Fruit fly (Drosophila melanogaster) ovary, adult (tissue): Measurements from ENCODE around the gene eIF4G2.

Experiments
- CG17801 ChIP-seq: fragments of 200-800 bp; optimal IDR thresholded peaks from 2 replicates; lab custom pipeline; 2019; ENCODE audit warnings: missing biosample characterization, mild to moderate bottlenecking, missing genetic modification characterization, moderate library complexity; ENCODE audit not compliant: partially characterized antibody

The eIF4G2 gene

dm6 chr3R:23818879-23819408, at the start of gene eIF4G2, which contains the start of gene CG33111:
eIF4G2 (minus strand) TSS chr3R:23819237.
CG33111 (minus strand) TSS chr3R:23819237.
- peak; percentile 51 for TF ChIP-seq CG17801 (GFP tag; lab: Kevin White, UChicago)

- TF ChIP-seq CG17801 (GFP tag; lab: Kevin White, UChicago), result no peak
Measured at dm6 chr3R:23867825-23868224, 48.8 kb upstream of the eIF4G2 start.

- TF ChIP-seq CG17801 (GFP tag; lab: Kevin White, UChicago), result no peak
Measured at dm6 chr3R:23867194-23867593, 48.2 kb upstream of the eIF4G2 start.

dm6 chr3R:23859365-23859804, 40.3 kb upstream of the eIF4G2 start:
- peak; percentile 6 for TF ChIP-seq CG17801 (GFP tag; lab: Kevin White, UChicago)

dm6 chr3R:23849599-23849998, 30.6 kb upstream of the eIF4G2 start:
- no peak for TF ChIP-seq CG17801 (GFP tag; lab: Kevin White, UChicago)

- TF ChIP-seq CG17801 (GFP tag; lab: Kevin White, UChicago), result no peak
Measured at dm6 chr3R:23846107-23846506, 27.1 kb upstream of the eIF4G2 start.

- TF ChIP-seq CG17801 (GFP tag; lab: Kevin White, UChicago), result no peak
Measured at dm6 chr3R:23831696-23832095, 12.7 kb upstream of the eIF4G2 start.

- no peak for TF ChIP-seq CG17801 (GFP tag; lab: Kevin White, UChicago)
Measured at dm6 chr3R:23827093-23827492, 8.1 kb upstream of the eIF4G2 start.

- no peak for TF ChIP-seq CG17801 (GFP tag; lab: Kevin White, UChicago)
Measured at dm6 chr3R:23823678-23824077, 4.6 kb upstream of the eIF4G2 start.

- no peak for TF ChIP-seq CG17801 (GFP tag; lab: Kevin White, UChicago)
Measured at dm6 chr3R:23822969-23823368, 3.9 kb upstream of the eIF4G2 start.

- no peak for TF ChIP-seq CG17801 (GFP tag; lab: Kevin White, UChicago)
Measured at dm6 chr3R:23820290-23820689, 1.3 kb upstream of the eIF4G2 start.

dm6 chr3R:23817566-23818202, 1.4 kb downstream of the eIF4G2 start:
- no peak for TF ChIP-seq CG17801 (GFP tag; lab: Kevin White, UChicago)

- peak; percentile 30 for TF ChIP-seq CG17801 (GFP tag; lab: Kevin White, UChicago)
Measured at dm6 chr3R:23803668-23804067, 15.4 kb downstream of the eIF4G2 start, which contains the start of gene CG34355. CG34355 (plus strand) TSS chr3R:23803859.

dm6 chr3R:23791491-23791890, 27.5 kb downstream of the eIF4G2 start:
- no peak for TF ChIP-seq CG17801 (GFP tag; lab: Kevin White, UChicago)

- TF ChIP-seq CG17801 (GFP tag; lab: Kevin White, UChicago), result peak; percentile 29
Measured at dm6 chr3R:23790483-23791175, 28.4 kb downstream of the eIF4G2 start.

dm6 chr3R:23789584-23789983, 29.5 kb downstream of the eIF4G2 start:
- no peak for TF ChIP-seq CG17801 (GFP tag; lab: Kevin White, UChicago)
